Fruit fly (Drosophila melanogaster) whole organism, pupa: Measurements from ENCODE around the gene GV1.

Experiments
- CG10348 ChIP-seq: fragments of 200-800 bp; sonication (Bioruptor generic); IDR thresholded peaks from 2 replicates; pipeline ENCODE4 v1.3.6; 2022; ENCODE audit warnings: missing biosample characterization, missing genetic modification characterization
- CG12605 ChIP-seq: fragments of 200-800 bp; sonication (Bioruptor generic); IDR thresholded peaks from 2 replicates; pipeline ENCODE4 v1.3.6; 2022; ENCODE audit warnings: missing biosample characterization, missing genetic modification characterization
- CG13204 ChIP-seq: fragments of 200-800 bp; sonication (Bioruptor generic); optimal IDR thresholded peaks from 2 replicates; lab custom pipeline; 2018; ENCODE audit warnings: missing biosample characterization, mild to moderate bottlenecking, missing genetic modification characterization, moderate library complexity
- CG14655 ChIP-seq: fragments of 200-800 bp; sonication (Bioruptor generic); optimal IDR thresholded peaks from 3 replicates; lab custom pipeline; 2017; ENCODE audit warnings: mild to moderate bottlenecking, missing biosample characterization, missing genetic modification reagents, missing genetic modification characterization
- CG15710 ChIP-seq: fragments of 200-800 bp; sonication (Bioruptor generic); optimal IDR thresholded peaks from 2 replicates; lab custom pipeline; 2018; ENCODE audit warnings: missing biosample characterization, mild to moderate bottlenecking, missing genetic modification characterization, moderate library complexity
- CG17806 ChIP-seq: fragments of 200-800 bp; sonication (Bioruptor generic); optimal IDR thresholded peaks from 2 replicates; lab custom pipeline; 2018; ENCODE audit warnings: missing biosample characterization, mild to moderate bottlenecking, missing genetic modification characterization, moderate library complexity
- CG32121 ChIP-seq: fragments of 200-800 bp; sonication (Bioruptor generic); IDR thresholded peaks from 2 replicates; pipeline ENCODE4 v1.3.6; 2022; ENCODE audit warnings: missing biosample characterization, missing genetic modification characterization
- CG34367 ChIP-seq: fragments of 200-800 bp; sonication (Bioruptor generic); optimal IDR thresholded peaks from 2 replicates; lab custom pipeline; 2018; ENCODE audit warnings: missing biosample characterization, mild to moderate bottlenecking, missing genetic modification characterization
- CG4496 ChIP-seq: fragments of 200-800 bp; sonication (Bioruptor generic); IDR thresholded peaks from 3 replicates; pipeline ENCODE4 v1.3.6; 2022; ENCODE audit warnings: missing biosample characterization, missing genetic modification characterization
- CG8159 ChIP-seq: fragments of 200-800 bp; sonication (Bioruptor generic); optimal IDR thresholded peaks from 3 replicates; lab custom pipeline; 2018; ENCODE audit warnings: missing biosample characterization, mild to moderate bottlenecking, missing genetic modification characterization, moderate library complexity
- CG8301 ChIP-seq: fragments of 200-800 bp; sonication (Bioruptor generic); optimal IDR thresholded peaks from 2 replicates; lab custom pipeline; 2018; ENCODE audit warnings: missing biosample characterization, mild to moderate bottlenecking, missing genetic modification characterization
- CG9948 ChIP-seq: fragments of 200-800 bp; sonication (Bioruptor generic); optimal IDR thresholded peaks from 2 replicates; lab custom pipeline; 2018; ENCODE audit warnings: missing biosample characterization, mild to moderate bottlenecking, missing genetic modification characterization, moderate library complexity
- D1 ChIP-seq: fragments of 200-800 bp; sonication (Bioruptor generic); optimal IDR thresholded peaks from 2 replicates; lab custom pipeline; 2018; ENCODE audit warnings: missing biosample characterization, mild to moderate bottlenecking, missing genetic modification characterization, moderate library complexity
- EcR ChIP-seq: fragments of 200-800 bp; sonication (Bioruptor generic); optimal IDR thresholded peaks from 3 replicates; lab custom pipeline; 2019; ENCODE audit warnings: missing biosample characterization, missing genetic modification characterization, mild to moderate bottlenecking, moderate library complexity, missing genetic modification reagents
- Ets98B ChIP-seq: fragments of 200-800 bp; sonication (Bioruptor generic); IDR thresholded peaks from 2 replicates; pipeline ENCODE4 v1.3.6; 2022; ENCODE audit warnings: missing biosample characterization, missing genetic modification characterization
- Pif1A ChIP-seq: fragments of 200-800 bp; sonication (Bioruptor generic); optimal IDR thresholded peaks from 3 replicates; lab custom pipeline; 2016; ENCODE audit warnings: missing biosample characterization, missing genetic modification characterization
- Pif1B ChIP-seq: fragments of 200-800 bp; sonication (Bioruptor generic); optimal IDR thresholded peaks from 3 replicates; lab custom pipeline; 2016; ENCODE audit warnings: missing biosample characterization, missing genetic modification characterization
- Snoo ChIP-seq: fragments of 200-800 bp; sonication (Bioruptor generic); optimal IDR thresholded peaks from 3 replicates; lab custom pipeline; 2017; ENCODE audit warnings: missing biosample characterization, mild to moderate bottlenecking, missing genetic modification characterization, inconsistent platforms
- fd96Ca ChIP-seq: fragments of 200-800 bp; sonication (Bioruptor generic); IDR thresholded peaks from 3 replicates; pipeline ENCODE4 v1.3.6; 2022; ENCODE audit warnings: missing biosample characterization, missing genetic modification characterization
- gl ChIP-seq: fragments of 200-800 bp; sonication (Bioruptor generic); optimal IDR thresholded peaks from 2 replicates; lab custom pipeline; 2018; ENCODE audit warnings: missing biosample characterization, mild to moderate bottlenecking, missing genetic modification characterization
- rn ChIP-seq: fragments of 200-800 bp; sonication (Bioruptor generic); IDR thresholded peaks from 2 replicates; pipeline ENCODE4 v1.3.6; 2022; ENCODE audit warnings: missing biosample characterization, missing genetic modification characterization

GV1 gene

dm6 chr3L:1810288-1810687 lies at the start of gene GV1:
GV1 (plus strand) TSS chr3L:1810588.
- TF ChIP-seq gl (tag; lab: Kevin White, UChicago) = peak; percentile 95
- peak; percentile 88 for TF ChIP-seq CG4496
- peak; percentile 72 for TF ChIP-seq CG17806
- peak; percentile 82 for TF ChIP-seq CG15710 (tag; lab: Kevin White, UChicago)
- peak; percentile 73 for TF ChIP-seq Pif1B (GFP tag; lab: Kevin White, UChicago)
- TF ChIP-seq Ets98B (GFP tag; lab: Robert Waterston, UW) = peak; percentile 80
- TF ChIP-seq CG14655 (GFP tag; lab: Kevin White, UChicago) = peak; percentile 70
- TF ChIP-seq rn (GFP tag; lab: Robert Waterston, UW) = no peak
- TF ChIP-seq CG13204 = peak; percentile 95
- peak; percentile 69 for TF ChIP-seq CG8301 (tag; lab: Kevin White, UChicago)
- peak; percentile 96 for TF ChIP-seq CG12605 (GFP tag; lab: Robert Waterston, UW)
- peak; percentile 71 for TF ChIP-seq CG32121 (GFP tag; lab: Robert Waterston, UW)
- peak; percentile 72; the same call in 2 of the 3 replicates for TF ChIP-seq fd96Ca (GFP tag; lab: Robert Waterston, UW)
- TF ChIP-seq CG9948 (tag; lab: Kevin White, UChicago) = peak; percentile 52
- no peak for TF ChIP-seq CG10348 (GFP tag; lab: Robert Waterston, UW)
- peak; percentile 77 for TF ChIP-seq EcR
- peak; percentile 48 for TF ChIP-seq Snoo
- TF ChIP-seq CG34367 (tag; lab: Kevin White, UChicago) = peak; percentile 83
- peak; percentile 80 for TF ChIP-seq CG8159 (tag; lab: Kevin White, UChicago)
- TF ChIP-seq D1 = peak; percentile 8
- peak; percentile 78 for TF ChIP-seq Pif1A
- TF ChIP-seq, all 21 proteins: peak for 19

dm6 chr3L:1771658-1772057 lies 38.7 kb upstream of the GV1 start, which contains the start of gene Dhc62B:
Dhc62B (minus strand) TSS chr3L:1771758.
- TF ChIP-seq CG8159 (tag; lab: Kevin White, UChicago) = no peak
- no peak for TF ChIP-seq CG9948 (tag; lab: Kevin White, UChicago)
- no peak for TF ChIP-seq CG34367 (tag; lab: Kevin White, UChicago)
- TF ChIP-seq rn (GFP tag; lab: Robert Waterston, UW) = no peak

DNA sequence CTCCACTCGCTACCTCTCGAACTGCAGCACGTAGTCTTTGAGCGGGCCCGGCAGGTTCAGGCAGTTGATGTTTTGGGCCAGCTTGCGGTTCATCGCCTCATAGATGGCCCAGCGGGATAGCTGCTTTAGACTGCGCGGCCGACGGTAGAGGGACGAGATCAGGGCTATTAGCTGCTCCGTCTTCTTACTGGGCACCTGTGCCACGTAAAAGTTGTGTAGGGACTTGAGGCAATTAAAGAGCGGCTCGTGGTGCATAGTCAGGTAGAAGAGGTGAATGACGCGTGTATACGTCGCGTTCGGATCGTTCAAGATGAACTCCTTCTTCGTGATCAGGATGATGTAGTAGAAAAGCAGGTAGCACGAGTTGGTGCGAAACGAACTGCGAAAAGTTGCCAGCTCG lies 37.8 kb upstream of the GV1 start:
- TF ChIP-seq CG4496 (no peak), CG10348 (GFP tag; lab: Robert Waterston, UW) (no peak), CG17806 (no peak), CG32121 (GFP tag; lab: Robert Waterston, UW) (no peak), CG12605 (GFP tag; lab: Robert Waterston, UW) (no peak), Ets98B (GFP tag; lab: Robert Waterston, UW) (no peak), rn (GFP tag; lab: Robert Waterston, UW) (no peak), CG13204 (no peak), CG8159 (tag; lab: Kevin White, UChicago) (no peak), gl (tag; lab: Kevin White, UChicago) (no peak)
- TF ChIP-seq, all 21 proteins: peak for 0

- TF ChIP-seq Pif1B (GFP tag; lab: Kevin White, UChicago) (peak; percentile 95), Ets98B (GFP tag; lab: Robert Waterston, UW) (peak; percentile 97), CG13204 (no peak), CG14655 (GFP tag; lab: Kevin White, UChicago) (no peak), EcR (no peak), CG15710 (tag; lab: Kevin White, UChicago) (peak; percentile 99), CG12605 (GFP tag; lab: Robert Waterston, UW) (peak; percentile 87), fd96Ca (GFP tag; lab: Robert Waterston, UW) (peak; percentile 86), CG9948 (tag; lab: Kevin White, UChicago) (peak; percentile 82), CG10348 (GFP tag; lab: Robert Waterston, UW) (peak; percentile 94), CG8301 (tag; lab: Kevin White, UChicago) (no peak), gl (tag; lab: Kevin White, UChicago) (peak; percentile 5), CG34367 (tag; lab: Kevin White, UChicago) (peak; percentile 97), Snoo (no peak), CG17806 (peak; percentile 92), CG8159 (tag; lab: Kevin White, UChicago) (peak; percentile 91), Pif1A (no peak), rn (GFP tag; lab: Robert Waterston, UW) (peak; percentile 90), CG4496 (peak; percentile 98), CG32121 (GFP tag; lab: Robert Waterston, UW) (peak; percentile 97)
These were observed 35.4 kb upstream of the GV1 start, which contains the start of the genes CG13933 and PolD2 for dm6 chr3L:1774713-1775648. CG13933 (minus strand) TSS chr3L:1775147. PolD2 (plus strand) TSS chr3L:1775633.

DNA sequence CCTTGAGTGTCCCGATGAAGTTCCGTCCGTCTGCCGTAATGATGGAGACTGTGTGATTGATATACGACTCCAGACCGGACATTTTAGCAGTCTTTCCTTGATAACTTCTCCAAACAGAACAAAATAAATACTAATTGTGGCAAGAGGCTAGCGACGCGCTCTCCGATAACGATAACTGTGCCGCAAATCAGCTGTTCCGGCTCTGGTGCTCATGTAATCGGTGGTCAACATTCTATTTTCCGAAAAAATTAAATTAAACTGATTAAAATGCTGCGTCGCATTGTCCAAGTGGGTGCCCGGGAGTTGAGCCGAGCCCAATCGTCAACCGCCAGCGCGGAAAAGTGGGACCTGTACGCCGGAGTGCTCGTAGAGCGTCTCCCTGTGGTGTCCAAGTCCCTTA lies 33.1 kb upstream of the GV1 start, which contains the start of the genes CG2021 and mRpL46:
Gene CG2021, minus strand, starts transcription at position 163 of the 400 bp plus-strand sequence.
Gene mRpL46, plus strand, starts transcription at position 191 of the 400 bp plus-strand sequence.
- TF ChIP-seq gl (tag; lab: Kevin White, UChicago) = no peak
- no peak for TF ChIP-seq CG14655 (GFP tag; lab: Kevin White, UChicago)
- no peak for TF ChIP-seq Pif1A
- no peak for TF ChIP-seq rn (GFP tag; lab: Robert Waterston, UW)
- TF ChIP-seq CG13204 = no peak
- TF ChIP-seq Pif1B (GFP tag; lab: Kevin White, UChicago) = no peak
